Worm (Caenorhabditis elegans) whole organism, L4 larva: ENCODE measurements around the gene txt-13.

Source experiments
- aha-1 ChIP-seq: fragments of 150-350 bp; peaks from one replicate; lab custom pipeline; 2014; ENCODE audit warnings: missing biosample characterization, missing genetic modification characterization
- daf-8 ChIP-seq: fragments of 200-800 bp; sonication (Bioruptor generic); IDR thresholded peaks from 2 replicates; pipeline ENCODE4 v1.3.6; 2022; ENCODE audit warnings: missing genetic modification characterization, missing compliant biosample characterization
- lin-29 ChIP-seq: fragments of 200-800 bp; sonication (Bioruptor generic); IDR thresholded peaks from 2 replicates; pipeline ENCODE4 v1.3.6; 2022; ENCODE audit warnings: missing genetic modification reagents, missing genetic modification characterization, missing compliant biosample characterization
- nhr-77 ChIP-seq: fragments of 150-350 bp; optimal IDR thresholded peaks from 2 replicates; lab custom pipeline; 2014; ENCODE audit warnings: missing biosample characterization, missing genetic modification characterization
- pha-4 ChIP-seq, 2 experiments: fragments of 150-350 bp in 1 of 2; fragments of 200-800 bp in 1 of 2; sonication (Bioruptor generic) in 1 of 2; IDR thresholded peaks in 1 of 2; optimal IDR thresholded peaks in 1 of 2; 2 replicates each; pipeline versions ENCODE4 v1.3.6 to Lab custom; 2014 to 2022; ENCODE audit warnings: missing genetic modification characterization in 2 of 2, missing genetic modification reagents in 2 of 2, missing biosample characterization in 1 of 2, missing compliant biosample characterization in 1 of 2
- unc-62 ChIP-seq, 3 experiments: fragments of 150-350 bp in 1 of 3; sonication (generic microtip); optimal IDR thresholded peaks in 2 of 3; peaks in 1 of 3; 1 replicate in 1 of 3; 2 replicates in 2 of 3; lab custom pipeline; 2014 to 2017; ENCODE audit warnings: missing biosample characterization in 3 of 3, missing genetic modification characterization in 3 of 3, missing genetic modification reagents in 3 of 3, missing genotype in 1 of 3

The txt-13 gene

DNA sequence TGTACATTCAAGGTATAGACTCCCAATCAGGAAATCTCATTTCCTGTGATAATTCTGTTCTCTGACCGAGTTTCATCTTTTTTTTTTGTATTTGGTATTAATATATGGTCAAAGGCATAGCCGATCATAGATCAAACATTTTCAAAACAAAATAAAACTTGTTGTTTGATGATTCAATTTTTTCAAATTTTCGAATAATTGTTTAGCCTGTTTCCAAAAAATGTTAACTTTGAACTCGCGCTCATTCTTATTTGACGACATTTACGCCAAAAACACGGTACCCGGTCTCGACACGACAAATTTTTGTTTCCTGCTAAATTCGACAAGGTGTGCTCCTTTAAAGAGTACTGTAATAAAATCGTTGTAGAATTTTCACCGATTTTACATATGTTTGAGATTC is 38.4 kb downstream of the txt-13 start:
- TF ChIP-seq unc-62 (GFP tag; optimal IDR thresholded peaks at IDR 0.05 in 1 of 2; lab: Kevin White, UChicago): peak in 1 of 2 experiments; percentile 95
- no peak for TF ChIP-seq unc-62 (tag; optimal IDR thresholded peaks at IDR 0.05; lab: Kevin White, UChicago)
- no peak for TF ChIP-seq daf-8 (GFP tag; lab: Robert Waterston, UW)

DNA sequence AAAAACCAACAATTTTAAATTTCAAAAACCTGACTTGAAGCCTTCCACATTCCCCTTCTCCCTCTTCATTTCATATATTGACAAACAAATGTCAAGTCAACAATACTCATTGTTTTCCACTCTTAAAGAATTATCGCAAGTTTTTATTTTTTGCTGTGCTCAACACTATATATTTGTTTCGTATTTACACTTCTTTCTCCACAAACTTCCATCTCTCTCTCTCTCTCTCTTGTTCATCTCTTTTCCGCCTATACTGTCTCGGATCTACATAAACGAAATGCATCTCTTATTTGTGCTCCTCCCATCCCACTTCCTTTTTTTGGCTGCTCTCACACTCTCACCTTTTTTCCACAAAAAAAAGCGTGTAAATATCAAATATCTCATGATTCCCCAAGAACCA is 42.3 kb downstream of the txt-13 start, which contains the start of gene C14A4.12:
C14A4.12 (plus strand) TSS at position 301 of the 400 bp plus-strand sequence.
- TF ChIP-seq lin-29 (GFP tag; lab: Robert Waterston, UW) (no peak), pha-4 (GFP tag; IDR thresholded peaks at IDR 0.05; lab: Robert Waterston, UW) (no peak), pha-4 (tag; optimal IDR thresholded peaks at IDR 0.05; lab: Kevin White, UChicago) (no peak), aha-1 (tag; lab: Kevin White, UChicago) (peak; percentile 54)

DNA sequence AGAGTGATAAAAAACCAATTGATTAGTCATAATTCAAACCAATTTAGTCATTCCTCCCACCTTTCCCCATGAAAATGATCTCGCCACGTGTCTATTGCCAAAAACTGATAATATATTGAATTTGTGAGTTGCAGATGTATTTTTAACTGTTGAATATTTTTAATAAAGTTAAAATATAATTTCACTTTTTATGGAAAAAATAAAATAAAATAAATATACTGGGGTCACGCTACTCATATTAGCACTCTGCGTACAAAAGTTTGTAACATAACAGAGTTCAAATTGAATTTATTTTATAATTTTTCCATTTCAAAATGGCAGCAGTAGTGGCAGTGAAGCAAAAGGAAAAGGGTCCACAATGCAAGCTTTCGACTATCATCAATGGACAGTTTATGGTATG is 47.8 kb downstream of the txt-13 start, which contains the start of gene C14A4.13:
C14A4.13 (plus strand) TSS at position 301 of the 400 bp plus-strand sequence.
- TF ChIP-seq aha-1 (tag; lab: Kevin White, UChicago): peak; percentile 48
- TF ChIP-seq nhr-77 (tag; lab: Kevin White, UChicago): no peak
